Fruit fly (Drosophila melanogaster) whole organism: Measurements from ENCODE around the gene Osi2.

Source experiments
- Dll ChIP-seq: fragments of >200 bp; optimal IDR thresholded peaks from 2 replicates; lab custom pipeline; 2017
- psq ChIP-seq: fragments of >200 bp; optimal IDR thresholded peaks from 2 replicates; lab custom pipeline; 2017
- usp ChIP-seq: fragments of >200 bp; optimal IDR thresholded peaks from 2 replicates; lab custom pipeline; 2017; ENCODE audit warnings: missing biosample characterization, missing genetic modification characterization, mixed read lengths

- TF ChIP-seq psq (lab: Kevin White, UChicago): no peak
- no peak for TF ChIP-seq usp (GFP tag; lab: Kevin White, UChicago)
- TF ChIP-seq Dll: no peak
Measured at dm6 chr3R:6187015-6187414, 22.2 kb upstream of the Osi2 start, which contains the start of gene NPFR.
